Fruit fly (Drosophila melanogaster) whole organism, embryonic: ENCODE measurements around the gene Dup99B.

Experiments
- Awh ChIP-seq: fragments of 200-800 bp; sonication (Bioruptor generic); IDR thresholded peaks from 2 replicates; pipeline ENCODE4, ENCODE4 v1.3.6; 2022; ENCODE audit warnings: missing biosample characterization, missing genetic modification characterization
- CG11695 ChIP-seq: fragments of 200-800 bp; sonication (Bioruptor generic); IDR thresholded peaks from 3 replicates; pipeline ENCODE4 v1.3.6; 2022; ENCODE audit warnings: missing biosample characterization, missing genetic modification characterization
- CG12104 ChIP-seq: fragments of 200-800 bp; sonication (Bioruptor generic); optimal IDR thresholded peaks from 3 replicates; lab custom pipeline; 2016; ENCODE audit warnings: missing biosample characterization, missing genetic modification characterization
- CG14667 ChIP-seq: fragments of 200-800 bp; sonication (Bioruptor generic); IDR thresholded peaks from 2 replicates; pipeline ENCODE4 v1.3.6; 2022; ENCODE audit warnings: missing biosample characterization, missing genetic modification characterization
- CG15011 ChIP-seq: fragments of 200-800 bp; sonication (Bioruptor generic); optimal IDR thresholded peaks from 3 replicates; lab custom pipeline; 2018; ENCODE audit warnings: missing biosample characterization, mild to moderate bottlenecking, missing genetic modification characterization
- CG15479 ChIP-seq: fragments of 200-800 bp; sonication (Bioruptor generic); optimal IDR thresholded peaks from 3 replicates; lab custom pipeline; 2019; ENCODE audit warnings: missing biosample characterization, mild to moderate bottlenecking, missing genetic modification characterization, moderate library complexity
- CG1603 ChIP-seq: fragments of 200-800 bp; sonication (Bioruptor generic); optimal IDR thresholded peaks from 2 replicates; lab custom pipeline; 2019; ENCODE audit warnings: missing biosample characterization, mild to moderate bottlenecking, missing genetic modification characterization, moderate library complexity
- CG17361 ChIP-seq: fragments of 200-800 bp; sonication (Bioruptor generic); IDR thresholded peaks from 3 replicates; pipeline ENCODE4 v1.3.6; 2022; ENCODE audit warnings: missing biosample characterization, missing genetic modification characterization
- CG17568 ChIP-seq: fragments of 200-800 bp; sonication (Bioruptor generic); optimal IDR thresholded peaks from 2 replicates; lab custom pipeline; 2018; ENCODE audit warnings: missing biosample characterization, mild to moderate bottlenecking, missing genetic modification characterization, moderate library complexity
- CG17912 ChIP-seq: fragments of 200-800 bp; sonication (Bioruptor generic); optimal IDR thresholded peaks from 2 replicates; lab custom pipeline; 2018; ENCODE audit warnings: missing biosample characterization, mild to moderate bottlenecking, missing genetic modification characterization
- CG18764 ChIP-seq: fragments of 200-800 bp; sonication (Bioruptor generic); optimal IDR thresholded peaks from 3 replicates; lab custom pipeline; 2016; ENCODE audit warnings: missing biosample characterization, missing genetic modification characterization
- CG2889 ChIP-seq: fragments of 200-800 bp; sonication (Bioruptor generic); IDR thresholded peaks from 3 replicates; pipeline ENCODE4 v1.3.6; 2022; ENCODE audit warnings: missing biosample characterization, missing genetic modification characterization
- CG4404 ChIP-seq: fragments of 200-800 bp; sonication (Bioruptor generic); IDR thresholded peaks from 2 replicates; pipeline ENCODE4 v1.3.6; 2022; ENCODE audit warnings: missing biosample characterization, missing genetic modification characterization
- CG4820 ChIP-seq: fragments of 200-800 bp; sonication (Bioruptor generic); optimal IDR thresholded peaks from 3 replicates; lab custom pipeline; 2016; ENCODE audit warnings: missing biosample characterization, missing genetic modification characterization
- CG5953 ChIP-seq: fragments of 200-800 bp; sonication (Bioruptor generic); IDR thresholded peaks from 2 replicates; pipeline ENCODE4 v1.3.6; 2022; ENCODE audit warnings: missing biosample characterization, missing genetic modification characterization
- CG8765 ChIP-seq: fragments of 200-800 bp; sonication (Bioruptor generic); IDR thresholded peaks from 2 replicates; pipeline ENCODE4 v1.3.6; 2022; ENCODE audit warnings: missing biosample characterization, missing genetic modification characterization
- CTCF ChIP-seq: fragments of 200-800 bp; sonication (Bioruptor generic); optimal IDR thresholded peaks from 2 replicates; lab custom pipeline; 2017; ENCODE audit warnings: missing biosample characterization, mild to moderate bottlenecking, missing genetic modification characterization, moderate library complexity
- Chrac-16 ChIP-seq: fragments of 200-800 bp; sonication (Bioruptor generic); optimal IDR thresholded peaks from 3 replicates; lab custom pipeline; 2016; ENCODE audit warnings: missing biosample characterization, missing genetic modification characterization
- Dad ChIP-seq: fragments of 200-800 bp; sonication (Bioruptor generic); optimal IDR thresholded peaks from 3 replicates; lab custom pipeline; 2016; ENCODE audit warnings: missing biosample characterization, missing genetic modification characterization
- ERR ChIP-seq: fragments of 200-800 bp; sonication (Bioruptor generic); optimal IDR thresholded peaks from 2 replicates; lab custom pipeline; 2016; ENCODE audit warnings: missing biosample characterization, missing genetic modification characterization
- Elba2 ChIP-seq: fragments of 200-800 bp; sonication (Bioruptor generic); optimal IDR thresholded peaks from 3 replicates; lab custom pipeline; 2016; ENCODE audit warnings: missing biosample characterization, missing genetic modification characterization
- HLH54F ChIP-seq: fragments of 200-800 bp; sonication (Bioruptor generic); optimal IDR thresholded peaks from 3 replicates; lab custom pipeline; 2016; ENCODE audit warnings: missing biosample characterization, missing genetic modification characterization
- Hey ChIP-seq: fragments of 200-800 bp; sonication (Bioruptor generic); optimal IDR thresholded peaks from 3 replicates; lab custom pipeline; 2018; ENCODE audit warnings: missing biosample characterization, mild to moderate bottlenecking, missing genetic modification characterization
- Hr3 ChIP-seq: fragments of 200-800 bp; sonication (Bioruptor generic); optimal IDR thresholded peaks from 3 replicates; lab custom pipeline; 2016; ENCODE audit warnings: missing biosample characterization, missing genetic modification characterization
- Hsf ChIP-seq: fragments of 200-800 bp; sonication (Bioruptor generic); optimal IDR thresholded peaks from 3 replicates; lab custom pipeline; 2016; ENCODE audit warnings: missing biosample characterization, missing genetic modification characterization
- Lim3 ChIP-seq: fragments of 200-800 bp; sonication (Bioruptor generic); IDR thresholded peaks from 2 replicates; pipeline ENCODE4 v1.3.6; 2022; ENCODE audit warnings: missing biosample characterization, missing genetic modification characterization
- Nf-YB ChIP-seq: fragments of 200-800 bp; sonication (Bioruptor generic); optimal IDR thresholded peaks from 3 replicates; lab custom pipeline; 2019; ENCODE audit warnings: missing biosample characterization, mild to moderate bottlenecking, missing genetic modification characterization, moderate library complexity
- Nf-YC ChIP-seq: fragments of 200-800 bp; optimal IDR thresholded peaks from 3 replicates; lab custom pipeline; 2019; ENCODE audit warnings: missing biosample characterization, mild to moderate bottlenecking, missing genetic modification characterization, moderate library complexity
- NfI ChIP-seq: fragments of 200-800 bp; sonication (Bioruptor generic); optimal IDR thresholded peaks from 3 replicates; lab custom pipeline; 2018; ENCODE audit warnings: missing biosample characterization, mild to moderate bottlenecking, missing genetic modification characterization, moderate library complexity
- Ptx1 ChIP-seq: fragments of 200-800 bp; sonication (Bioruptor generic); IDR thresholded peaks from 2 replicates; pipeline ENCODE4 v1.3.6; 2022; ENCODE audit warnings: missing biosample characterization, missing genetic modification characterization
- Sox100B ChIP-seq: fragments of 200-800 bp; sonication (Bioruptor generic); optimal IDR thresholded peaks from 3 replicates; lab custom pipeline; 2018; ENCODE audit warnings: missing biosample characterization, mild to moderate bottlenecking, missing genetic modification characterization
- az2 ChIP-seq: fragments of 200-800 bp; sonication (Bioruptor generic); optimal IDR thresholded peaks from 3 replicates; lab custom pipeline; 2016; ENCODE audit warnings: missing biosample characterization, missing genetic modification characterization
- bbx ChIP-seq: fragments of 200-800 bp; sonication (Bioruptor generic); IDR thresholded peaks from 2 replicates; pipeline ENCODE4 v1.3.6; 2022; ENCODE audit warnings: missing biosample characterization, missing genetic modification characterization; ENCODE audit not compliant: partially characterized antibody
- cg ChIP-seq: fragments of 200-800 bp; sonication (Bioruptor generic); optimal IDR thresholded peaks from 3 replicates; lab custom pipeline; 2019; ENCODE audit warnings: missing biosample characterization, mild to moderate bottlenecking, missing genetic modification characterization, moderate library complexity
- cwo ChIP-seq: fragments of 200-800 bp; sonication (Bioruptor generic); optimal IDR thresholded peaks from 3 replicates; lab custom pipeline; 2017; ENCODE audit warnings: missing biosample characterization, missing genetic modification characterization, mild to moderate bottlenecking, moderate library complexity, missing genetic modification reagents
- dimm ChIP-seq: fragments of 200-800 bp; sonication (Bioruptor generic); IDR thresholded peaks from 2 replicates; pipeline ENCODE4 v1.3.6; 2022; ENCODE audit warnings: missing biosample characterization, missing genetic modification characterization
- inv ChIP-seq: fragments of 200-800 bp; sonication (Bioruptor generic); IDR thresholded peaks from 2 replicates; pipeline ENCODE4 v1.3.6; 2022; ENCODE audit warnings: missing biosample characterization, missing genetic modification characterization; ENCODE audit not compliant: partially characterized antibody
- jing ChIP-seq: fragments of 200-800 bp; sonication (Bioruptor generic); optimal IDR thresholded peaks from 2 replicates; lab custom pipeline; 2018; ENCODE audit warnings: missing biosample characterization, mild to moderate bottlenecking, missing genetic modification characterization
- prd ChIP-seq, 3 experiments: fragments of >200 bp in 2 of 3; fragments of 200-800 bp in 1 of 3; sonication (Bioruptor generic) in 1 of 3; optimal IDR thresholded peaks in 2 of 3; IDR thresholded peaks in 1 of 3; 2 replicates in 2 of 3; 3 replicates in 1 of 3; pipeline versions ENCODE4 v1.3.6 to Lab custom; 2017 to 2022; ENCODE audit warnings: missing biosample characterization in 1 of 3, missing genetic modification characterization in 1 of 3
- pros ChIP-seq: fragments of 200-800 bp; sonication (Bioruptor generic); optimal IDR thresholded peaks from 3 replicates; lab custom pipeline; 2019; ENCODE audit warnings: missing biosample characterization, mild to moderate bottlenecking, missing genetic modification characterization, moderate library complexity
- pzg ChIP-seq: fragments of 200-800 bp; sonication (Bioruptor generic); optimal IDR thresholded peaks from 3 replicates; lab custom pipeline; 2018; ENCODE audit warnings: missing biosample characterization, mild to moderate bottlenecking, missing genetic modification characterization, moderate library complexity
- salm ChIP-seq: fragments of 200-800 bp; sonication (Bioruptor generic); optimal IDR thresholded peaks from 2 replicates; lab custom pipeline; 2018; ENCODE audit warnings: missing biosample characterization, mild to moderate bottlenecking, missing genetic modification characterization
- schlank ChIP-seq: fragments of 200-800 bp; sonication (Bioruptor generic); optimal IDR thresholded peaks from 2 replicates; lab custom pipeline; 2018; ENCODE audit warnings: missing biosample characterization, mild to moderate bottlenecking, missing genetic modification characterization
- scrt ChIP-seq: fragments of 200-800 bp; sonication (Bioruptor generic); optimal IDR thresholded peaks from 2 replicates; lab custom pipeline; 2018; ENCODE audit warnings: missing biosample characterization, mild to moderate bottlenecking, missing genetic modification characterization, moderate library complexity
- sens ChIP-seq: fragments of 200-800 bp; sonication (Bioruptor generic); peaks from one replicate; lab custom pipeline; 2016; ENCODE audit warnings: missing biosample characterization, missing genetic modification characterization
- sens-2 ChIP-seq: fragments of 200-800 bp; sonication (Bioruptor generic); IDR thresholded peaks from 2 replicates; pipeline ENCODE4 v1.3.6; 2022; ENCODE audit warnings: missing biosample characterization, missing genetic modification characterization
- tgo ChIP-seq: fragments of 200-800 bp; sonication (Bioruptor generic); IDR thresholded peaks from 3 replicates; pipeline ENCODE4 v1.3.6; 2022; ENCODE audit warnings: missing biosample characterization, missing genetic modification characterization
- tio ChIP-seq: fragments of 200-800 bp; sonication (Bioruptor generic); optimal IDR thresholded peaks from 2 replicates; lab custom pipeline; 2017; ENCODE audit warnings: missing biosample characterization, missing genetic modification characterization, inconsistent platforms
- tna ChIP-seq: fragments of 200-800 bp; sonication (Bioruptor generic); IDR thresholded peaks from 2 replicates; pipeline ENCODE4 v1.3.6; 2022; ENCODE audit warnings: missing biosample characterization, missing genetic modification characterization; ENCODE audit not compliant: partially characterized antibody
- unc-4 ChIP-seq: fragments of 200-800 bp; sonication (Bioruptor generic); IDR thresholded peaks from 2 replicates; pipeline ENCODE4 v1.3.6; 2022; ENCODE audit warnings: missing biosample characterization, missing genetic modification characterization; ENCODE audit not compliant: partially characterized antibody
- zfh2 ChIP-seq: fragments of 200-800 bp; sonication (Bioruptor generic); optimal IDR thresholded peaks from 2 replicates; lab custom pipeline; 2016; ENCODE audit warnings: missing biosample characterization, missing genetic modification characterization

Gene Dup99B

dm6 chr3R:29675333-29675732 is 39.8 kb downstream of the Dup99B start, which contains the start of the genes Bub3 and Cap-D2 (continued):
- TF ChIP-seq Hr3 (GFP tag; lab: Kevin White, UChicago) (peak; percentile 59), Elba2 (GFP tag; lab: Kevin White, UChicago) (peak; percentile 47), CG14667 (GFP tag; lab: Robert Waterston, UW) (peak; percentile 54), CG18764 (GFP tag; lab: Kevin White, UChicago) (no peak), CG17912 (no peak), HLH54F (GFP tag; lab: Kevin White, UChicago) (peak; percentile 72), cg (GFP tag; lab: Kevin White, UChicago) (no peak), scrt (GFP tag; lab: Kevin White, UChicago) (no peak), az2 (GFP tag; lab: Kevin White, UChicago) (peak; percentile 67), Dad (GFP tag; lab: Kevin White, UChicago) (peak; percentile 65), schlank (tag; lab: Kevin White, UChicago) (no peak), zfh2 (GFP tag; lab: Kevin White, UChicago) (peak; percentile 63), CG17361 (GFP tag; lab: Robert Waterston, UW) (no peak), cwo (peak; percentile 29), inv (GFP tag; lab: Robert Waterston, UW) (peak; percentile 70), bbx (GFP tag; lab: Robert Waterston, UW) (peak; percentile 74), jing (GFP tag; lab: Kevin White, UChicago) (no peak), CG1603 (tag; lab: Kevin White, UChicago) (peak; percentile 80), pros (no peak), Nf-YC (tag; lab: Kevin White, UChicago) (no peak), Chrac-16 (GFP tag; lab: Kevin White, UChicago) (peak; percentile 74), CG2889 (GFP tag; lab: Robert Waterston, UW) (peak; percentile 60), Lim3 (GFP tag; lab: Robert Waterston, UW) (no peak), Hey (no peak), unc-4 (peak; percentile 84), CTCF (GFP tag; lab: Kevin White, UChicago) (no peak), Hsf (GFP tag; lab: Kevin White, UChicago) (peak; percentile 85), CG11695 (GFP tag; lab: Robert Waterston, UW) (0 out of 3 replicates have a peak, but pooled peaks have one; percentile 40), pzg (GFP tag; lab: Kevin White, UChicago) (peak; percentile 53), Awh (GFP tag; lab: Robert Waterston, UW) (no peak), Sox100B (GFP tag; lab: Kevin White, UChicago) (no peak), CG4404 (GFP tag; lab: Robert Waterston, UW) (peak; percentile 45), tna (GFP tag; lab: Robert Waterston, UW) (peak; percentile 67; the same call in 1 of the 2 replicates), CG8765 (GFP tag; lab: Robert Waterston, UW) (peak; percentile 43; the same call in 1 of the 2 replicates), CG4820 (GFP tag; lab: Kevin White, UChicago) (peak; percentile 77), CG12104 (peak; percentile 6), ERR (peak; percentile 41), dimm (GFP tag; lab: Robert Waterston, UW) (no peak), NfI (GFP tag; lab: Kevin White, UChicago) (peak; percentile 66), CG17568 (GFP tag; lab: Kevin White, UChicago) (no peak), Ptx1 (GFP tag; lab: Robert Waterston, UW) (peak; percentile 41; the same call in 1 of the 2 replicates), Nf-YB (peak; percentile 41), tio (GFP tag; lab: Kevin White, UChicago) (no peak), sens-2 (no peak), tgo (GFP tag; lab: Robert Waterston, UW) (peak; percentile 57; the same call in 2 of the 3 replicates), sens (GFP tag; lab: Kevin White, UChicago) (peak; percentile 98), prd (optimal IDR thresholded peaks at IDR 0.05; lab: Kevin White, UChicago) (no peak), prd (GFP tag; IDR thresholded peaks at IDR 0.05; lab: Robert Waterston, UW) (peak; percentile 77), CG5953 (GFP tag; lab: Robert Waterston, UW) (no peak), CG15479 (no peak), salm (tag; lab: Kevin White, UChicago) (no peak), CG15011 (GFP tag; lab: Kevin White, UChicago) (no peak)
